Worm (Caenorhabditis elegans) whole organism, mixed stage, embryonic: ENCODE measurements around the gene adss-1.

Source experiments
- M03D4.4 ChIP-seq: sonication (generic microtip); optimal IDR thresholded peaks from 2 replicates; lab custom pipeline; 2017; ENCODE audit warnings: mild to moderate bottlenecking, missing genetic modification characterization, missing compliant biosample characterization
- bed-3 ChIP-seq: fragments of 200-800 bp; sonication (Bioruptor generic); optimal IDR thresholded peaks from 3 replicates; lab custom pipeline; 2018; ENCODE audit warnings: mild to moderate bottlenecking, missing genetic modification characterization, moderate library complexity, missing compliant biosample characterization
- blmp-1 ChIP-seq: fragments of 150-350 bp; optimal IDR thresholded peaks from 2 replicates; lab custom pipeline; 2014; ENCODE audit warnings: missing biosample characterization, missing genetic modification characterization
- ceh-43 ChIP-seq: fragments of 200-800 bp; sonication (Bioruptor generic); optimal IDR thresholded peaks from 2 replicates; lab custom pipeline; 2018; ENCODE audit warnings: mild to moderate bottlenecking, missing genetic modification characterization, moderate library complexity, missing compliant biosample characterization
- ceh-83 ChIP-seq: fragments of 200-800 bp; sonication (Bioruptor generic); optimal IDR thresholded peaks from 2 replicates; lab custom pipeline; 2018; ENCODE audit warnings: mild to moderate bottlenecking, missing genetic modification characterization, missing compliant biosample characterization
- ces-1 ChIP-seq: fragments of 150-350 bp; optimal IDR thresholded peaks from 2 replicates; lab custom pipeline; 2014; ENCODE audit warnings: missing biosample characterization, missing genetic modification reagents, missing genetic modification characterization
- drap-1 ChIP-seq: fragments of 200-800 bp; sonication (Bioruptor generic); optimal IDR thresholded peaks from 3 replicates; lab custom pipeline; 2018; ENCODE audit warnings: mild to moderate bottlenecking, missing genetic modification characterization, missing compliant biosample characterization
- flh-1 ChIP-seq: fragments of 200-800 bp; sonication (Bioruptor generic); optimal IDR thresholded peaks from 2 replicates; lab custom pipeline; 2018; ENCODE audit warnings: mild to moderate bottlenecking, missing genetic modification characterization, moderate library complexity, missing compliant biosample characterization
- hlh-1 ChIP-seq: fragments of 150-350 bp; optimal IDR thresholded peaks from 2 replicates; lab custom pipeline; 2014; ENCODE audit warnings: missing biosample characterization, missing genetic modification reagents, missing genetic modification characterization
- lin-13 ChIP-seq: fragments of 150-350 bp; optimal IDR thresholded peaks from 2 replicates; lab custom pipeline; 2014; ENCODE audit warnings: missing biosample characterization, missing genetic modification characterization
- lin-32 ChIP-seq: fragments of 200-800 bp; sonication (Bioruptor generic); optimal IDR thresholded peaks from 2 replicates; lab custom pipeline; 2018; ENCODE audit warnings: mild to moderate bottlenecking, missing genetic modification characterization, missing compliant biosample characterization
- lsy-2 ChIP-seq: fragments of 150-350 bp; optimal IDR thresholded peaks from 2 replicates; lab custom pipeline; 2014; ENCODE audit warnings: missing biosample characterization, missing genetic modification characterization
- mab-5 ChIP-seq: fragments of 150-350 bp; optimal IDR thresholded peaks from 2 replicates; lab custom pipeline; 2014; ENCODE audit warnings: missing biosample characterization, missing genetic modification characterization
- mls-2 ChIP-seq: sonication (generic microtip); optimal IDR thresholded peaks from 2 replicates; lab custom pipeline; 2016; ENCODE audit warnings: mild to moderate bottlenecking, missing genetic modification characterization, moderate library complexity, missing compliant biosample characterization
- nhr-12 ChIP-seq: fragments of 150-350 bp; optimal IDR thresholded peaks from 2 replicates; lab custom pipeline; 2014; ENCODE audit warnings: missing biosample characterization, missing genetic modification characterization
- nhr-2 ChIP-seq: fragments of 150-350 bp; optimal IDR thresholded peaks from 2 replicates; lab custom pipeline; 2014; ENCODE audit warnings: missing biosample characterization, missing genetic modification characterization
- nhr-237 ChIP-seq: fragments of 150-350 bp; optimal IDR thresholded peaks from 2 replicates; lab custom pipeline; 2014; ENCODE audit warnings: missing biosample characterization, missing genetic modification characterization
- nhr-28 ChIP-seq: fragments of 150-350 bp; optimal IDR thresholded peaks from 2 replicates; lab custom pipeline; 2014; ENCODE audit warnings: missing biosample characterization, missing genetic modification characterization
- pha-4 ChIP-seq: fragments of 150-350 bp; optimal IDR thresholded peaks from 2 replicates; lab custom pipeline; 2018; ENCODE audit warnings: missing biosample characterization, missing genetic modification reagents, missing genetic modification characterization
- sem-2 ChIP-seq: fragments of 200-800 bp; sonication (Bioruptor generic); optimal IDR thresholded peaks from 2 replicates; lab custom pipeline; 2018; ENCODE audit warnings: mild to moderate bottlenecking, missing genetic modification characterization, missing compliant biosample characterization
- snpc-4 ChIP-seq: fragments of 150-350 bp; optimal IDR thresholded peaks from 2 replicates; lab custom pipeline; 2014; ENCODE audit warnings: missing biosample characterization, missing genetic modification characterization
- sptf-1 ChIP-seq: sonication (generic microtip); optimal IDR thresholded peaks from 2 replicates; lab custom pipeline; 2017; ENCODE audit warnings: mild to moderate bottlenecking, missing genetic modification characterization, moderate library complexity, missing compliant biosample characterization
- tbx-8 ChIP-seq: fragments of 200-800 bp; sonication (Bioruptor generic); optimal IDR thresholded peaks from 2 replicates; lab custom pipeline; 2018; ENCODE audit warnings: mild to moderate bottlenecking, missing genetic modification characterization, moderate library complexity, missing compliant biosample characterization
- unc-120 ChIP-seq: sonication (generic microtip); optimal IDR thresholded peaks from 2 replicates; lab custom pipeline; 2017; ENCODE audit warnings: missing genetic modification characterization, missing compliant biosample characterization; ENCODE audit not compliant: poor library complexity, severe bottlenecking
- unc-39 ChIP-seq: fragments of 150-350 bp; optimal IDR thresholded peaks from 2 replicates; lab custom pipeline; 2014; ENCODE audit warnings: missing biosample characterization, missing genetic modification characterization
- unc-62 ChIP-seq: fragments of 150-350 bp; optimal IDR thresholded peaks from 2 replicates; lab custom pipeline; 2014; ENCODE audit warnings: missing biosample characterization, missing genetic modification reagents, missing genetic modification characterization
- zip-8 ChIP-seq: fragments of 150-350 bp; optimal IDR thresholded peaks from 2 replicates; lab custom pipeline; 2014; ENCODE audit warnings: missing biosample characterization, missing genetic modification characterization
- ztf-11 ChIP-seq: fragments of 150-350 bp; optimal IDR thresholded peaks from 2 replicates; lab custom pipeline; 2014; ENCODE audit warnings: missing biosample characterization, missing genetic modification characterization

Gene adss-1

ce11 chrV:4844591-4844990 lies 21.4 kb upstream of the adss-1 start, which contains the start of gene abhd-5.2:
Gene abhd-5.2 (plus strand): TSS chrV:4844685.
- TF ChIP-seq drap-1 (no peak), ces-1 (peak; percentile 37)

- TF ChIP-seq sptf-1 (tag; lab: Kevin White, UChicago) (no peak), snpc-4 (tag; lab: Kevin White, UChicago) (no peak), tbx-8 (GFP tag; lab: Kevin White, UChicago) (no peak), nhr-12 (no peak), pha-4 (tag; lab: Kevin White, UChicago) (no peak), zip-8 (tag; lab: Kevin White, UChicago) (no peak)
- TF ChIP-seq, all 35 proteins: peak for 0
These were observed 19.3 kb upstream of the adss-1 start, which contains the start of the genes cwp-2 and cwp-3 for ce11 chrV:4842544-4842943. Gene cwp-2 (minus strand): TSS chrV:4842644. Gene cwp-3 (plus strand): TSS chrV:4842836.

- TF ChIP-seq sem-2 (GFP tag; lab: Kevin White, UChicago) (no peak), flh-1 (no peak), nhr-28 (tag; lab: Kevin White, UChicago) (no peak), ztf-11 (tag; lab: Kevin White, UChicago) (no peak), drap-1 (no peak), nhr-237 (no peak), M03D4.4 (tag; lab: Kevin White, UChicago) (no peak), mls-2 (tag; lab: Kevin White, UChicago) (no peak), nhr-12 (no peak), unc-120 (tag; lab: Kevin White, UChicago) (no peak), hlh-1 (tag; lab: Kevin White, UChicago) (no peak), ceh-83 (GFP tag; lab: Kevin White, UChicago) (no peak), bed-3 (GFP tag; lab: Kevin White, UChicago) (no peak), ceh-43 (GFP tag; lab: Kevin White, UChicago) (no peak), lsy-2 (tag; lab: Kevin White, UChicago) (no peak), mab-5 (tag; lab: Kevin White, UChicago) (no peak), pha-4 (tag; lab: Kevin White, UChicago) (no peak), unc-39 (tag; lab: Kevin White, UChicago) (no peak), zip-8 (tag; lab: Kevin White, UChicago) (no peak), lin-13 (tag; lab: Kevin White, UChicago) (no peak)
These were observed 18.0 kb upstream of the adss-1 start, which contains the start of gene cwp-1 for ce11 chrV:4841179-4841578. Gene cwp-1 (minus strand): TSS chrV:4841279.

- TF ChIP-seq nhr-237, result no peak
- TF ChIP-seq bed-3 (GFP tag; lab: Kevin White, UChicago), result no peak
- no peak for TF ChIP-seq snpc-4 (tag; lab: Kevin White, UChicago)
- no peak for TF ChIP-seq ces-1
- no peak for TF ChIP-seq ceh-43 (GFP tag; lab: Kevin White, UChicago)
- no peak for TF ChIP-seq zip-8 (tag; lab: Kevin White, UChicago)
- no peak for TF ChIP-seq pha-4 (tag; lab: Kevin White, UChicago)
- no peak for TF ChIP-seq blmp-1
- no peak for TF ChIP-seq lsy-2 (tag; lab: Kevin White, UChicago)
- no peak for TF ChIP-seq lin-32 (GFP tag; lab: Kevin White, UChicago)
- TF ChIP-seq unc-62 (GFP tag; lab: Kevin White, UChicago), result no peak
- no peak for TF ChIP-seq lin-13 (tag; lab: Kevin White, UChicago)
- no peak for TF ChIP-seq unc-120 (tag; lab: Kevin White, UChicago)
- no peak for TF ChIP-seq drap-1
- TF ChIP-seq hlh-1 (tag; lab: Kevin White, UChicago), result no peak
- no peak for TF ChIP-seq sem-2 (GFP tag; lab: Kevin White, UChicago)
These were observed 16.7 kb upstream of the adss-1 start, which contains the start of gene nas-9 for ce11 chrV:4839913-4840312. Gene nas-9 (minus strand): TSS chrV:4840013.

ce11 chrV:4834277-4834676 lies 11.1 kb upstream of the adss-1 start, which contains the start of gene C37H5.14:
Gene C37H5.14 (minus strand): TSS chrV:4834377.
- TF ChIP-seq nhr-2 (tag; lab: Kevin White, UChicago), result no peak
- no peak for TF ChIP-seq nhr-237
- TF ChIP-seq nhr-12, result no peak
- TF ChIP-seq unc-62 (GFP tag; lab: Kevin White, UChicago), result no peak
- TF ChIP-seq unc-39 (tag; lab: Kevin White, UChicago), result no peak
- no peak for TF ChIP-seq lin-32 (GFP tag; lab: Kevin White, UChicago)
